Worm (Caenorhabditis elegans) whole organism, midembryonic: Measurements from ENCODE around the gene T07D4.2.

Experiments used
- flt-1 ChIP-seq: fragments of 200-800 bp; sonication (Bioruptor generic); IDR thresholded peaks from 2 replicates; pipeline ENCODE4 v1.3.6; 2022; ENCODE audit warnings: missing genetic modification characterization, missing compliant biosample characterization
- ztf-23 ChIP-seq: fragments of 200-800 bp; sonication (Bioruptor generic); IDR thresholded peaks from 2 replicates; pipeline ENCODE4 v1.3.6; 2022; ENCODE audit warnings: missing genetic modification reagents, missing genetic modification characterization, missing compliant biosample characterization

- TF ChIP-seq flt-1 (GFP tag; lab: Robert Waterston, UW) = no peak
- no peak for TF ChIP-seq ztf-23
These were observed 8.7 kb downstream of the T07D4.2 start, which contains the start of gene npr-20 for ce11 chrII:8865078-8865477.
